Worm (Caenorhabditis elegans) whole organism, midembryonic: ENCODE measurements around the gene pqn-54.

Experiments
- T22C8.4 ChIP-seq: fragments of 200-800 bp; sonication (Bioruptor generic); IDR thresholded peaks from 2 replicates; pipeline ENCODE4 v1.3.6; 2022; ENCODE audit warnings: missing genetic modification characterization, missing compliant biosample characterization
- cog-1 ChIP-seq: sonication (generic microtip); optimal IDR thresholded peaks from 2 replicates; lab custom pipeline; 2016; ENCODE audit warnings: missing genetic modification characterization, missing compliant biosample characterization
- flt-1 ChIP-seq: fragments of 200-800 bp; sonication (Bioruptor generic); IDR thresholded peaks from 2 replicates; pipeline ENCODE4 v1.3.6; 2022; ENCODE audit warnings: missing genetic modification characterization, missing compliant biosample characterization
- klf-2 ChIP-seq: fragments of 200-800 bp; sonication (Bioruptor generic); conservative IDR thresholded peaks from 2 replicates; pipeline ENCODE4 v1.3.6; 2022; ENCODE audit warnings: missing genetic modification reagents, missing genetic modification characterization, missing compliant biosample characterization
- med-1 ChIP-seq: sonication (generic microtip); optimal IDR thresholded peaks from 2 replicates; lab custom pipeline; 2017; ENCODE audit warnings: missing genetic modification characterization, mild to moderate bottlenecking, missing compliant biosample characterization, antibody characterized with exemption, missing genetic modification reagents; ENCODE audit not compliant: insufficient read depth
- ref-1 ChIP-seq: fragments of 200-800 bp; sonication (Bioruptor generic); conservative IDR thresholded peaks from 2 replicates; pipeline ENCODE4 v1.3.6; 2022; ENCODE audit warnings: missing genetic modification reagents, missing genetic modification characterization, missing compliant biosample characterization
- tab-1 ChIP-seq: fragments of 200-800 bp; sonication (Bioruptor generic); IDR thresholded peaks from 2 replicates; pipeline ENCODE4 v1.3.6; 2022; ENCODE audit warnings: missing genetic modification characterization, missing compliant biosample characterization
- ztf-23 ChIP-seq: fragments of 200-800 bp; sonication (Bioruptor generic); IDR thresholded peaks from 2 replicates; pipeline ENCODE4 v1.3.6; 2022; ENCODE audit warnings: missing genetic modification reagents, missing genetic modification characterization, missing compliant biosample characterization
- ztf-29 ChIP-seq: fragments of 200-800 bp; sonication (Bioruptor generic); IDR thresholded peaks from 2 replicates; pipeline ENCODE4 v1.3.6; 2022; ENCODE audit warnings: missing genetic modification reagents, missing genetic modification characterization, missing compliant biosample characterization

The pqn-54 gene

ce11 chrV:1471078-1471969 is 6.5 kb downstream of the pqn-54 start:
- no peak for TF ChIP-seq tab-1 (GFP tag; lab: Robert Waterston, UW)
- TF ChIP-seq ztf-23 (GFP tag; lab: Robert Waterston, UW): 0 out of 2 replicates have a peak, but pooled peaks have one; percentile 36

ce11 chrV:1471977-1472376 is 7.2 kb downstream of the pqn-54 start:
- TF ChIP-seq ztf-29 (GFP tag; lab: Robert Waterston, UW) (no peak), ztf-23 (GFP tag; lab: Robert Waterston, UW) (no peak), flt-1 (GFP tag; lab: Robert Waterston, UW) (no peak), tab-1 (GFP tag; lab: Robert Waterston, UW) (no peak), med-1 (GFP tag; lab: Kevin White, UChicago) (no peak), klf-2 (no peak), cog-1 (tag; lab: Kevin White, UChicago) (no peak), ref-1 (no peak), T22C8.4 (no peak)

- no peak for TF ChIP-seq ztf-23 (GFP tag; lab: Robert Waterston, UW)
- no peak for TF ChIP-seq flt-1 (GFP tag; lab: Robert Waterston, UW)
- no peak for TF ChIP-seq ztf-29 (GFP tag; lab: Robert Waterston, UW)
- no peak for TF ChIP-seq T22C8.4
- no peak for TF ChIP-seq ref-1
- no peak for TF ChIP-seq klf-2
- TF ChIP-seq med-1 (GFP tag; lab: Kevin White, UChicago): no peak
- no peak for TF ChIP-seq tab-1 (GFP tag; lab: Robert Waterston, UW)
- no peak for TF ChIP-seq cog-1 (tag; lab: Kevin White, UChicago)
These were observed 7.8 kb downstream of the pqn-54 start for ce11 chrV:1472569-1472968.

- TF ChIP-seq tab-1 (GFP tag; lab: Robert Waterston, UW): peak; percentile 46; the same call in 1 of the 2 replicates
- no peak for TF ChIP-seq med-1 (GFP tag; lab: Kevin White, UChicago)
- 0 out of 2 replicates have a peak, but pooled peaks have one; percentile 57 for TF ChIP-seq flt-1 (GFP tag; lab: Robert Waterston, UW)
These were observed 9.8 kb downstream of the pqn-54 start, which contains the start of the genes F53E2.2 and unc-60 for ce11 chrV:1474486-1475125. Gene F53E2.2 (plus strand): TSS chrV:1475086. Gene unc-60 (plus strand): TSS chrV:1475086.

DNA sequence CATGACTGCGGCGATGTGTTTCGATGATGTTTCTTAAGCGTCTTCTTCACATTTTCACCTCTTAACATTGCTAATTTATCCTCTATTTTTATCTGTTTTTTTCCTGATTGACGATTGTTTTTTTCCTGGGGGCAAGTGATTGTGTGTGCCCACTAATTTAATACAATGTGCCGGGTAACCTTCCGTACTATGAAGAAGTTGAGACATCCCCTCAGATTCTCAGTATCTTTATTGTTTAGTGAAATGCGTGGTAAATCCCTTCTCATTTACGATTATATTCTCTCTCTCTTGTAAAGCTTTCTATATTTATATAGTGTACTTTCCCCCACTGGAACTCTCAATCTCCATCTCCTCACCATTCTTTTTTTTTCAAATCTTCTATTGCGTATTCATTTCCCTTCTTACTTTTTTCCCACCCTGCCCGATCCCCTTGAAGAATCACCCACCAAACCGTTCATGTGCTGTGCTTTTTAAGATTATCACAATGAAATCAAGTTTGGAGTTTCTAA is 11.5 kb downstream of the pqn-54 start:
- TF ChIP-seq ztf-29 (GFP tag; lab: Robert Waterston, UW) (no peak), ztf-23 (GFP tag; lab: Robert Waterston, UW) (no peak), tab-1 (GFP tag; lab: Robert Waterston, UW) (no peak), cog-1 (tag; lab: Kevin White, UChicago) (no peak), T22C8.4 (no peak), med-1 (GFP tag; lab: Kevin White, UChicago) (no peak), klf-2 (no peak), ref-1 (no peak), flt-1 (GFP tag; lab: Robert Waterston, UW) (no peak)

ce11 chrV:1476841-1477240 is 12.1 kb downstream of the pqn-54 start:
- no peak for TF ChIP-seq ztf-23 (GFP tag; lab: Robert Waterston, UW)
- TF ChIP-seq ref-1: no peak
- no peak for TF ChIP-seq med-1 (GFP tag; lab: Kevin White, UChicago)
- TF ChIP-seq flt-1 (GFP tag; lab: Robert Waterston, UW): no peak
- no peak for TF ChIP-seq cog-1 (tag; lab: Kevin White, UChicago)
- TF ChIP-seq tab-1 (GFP tag; lab: Robert Waterston, UW): no peak
- no peak for TF ChIP-seq T22C8.4
- no peak for TF ChIP-seq klf-2
- no peak for TF ChIP-seq ztf-29 (GFP tag; lab: Robert Waterston, UW)

ce11 chrV:1480841-1481240 is 16.1 kb downstream of the pqn-54 start:
- TF ChIP-seq T22C8.4: no peak
- no peak for TF ChIP-seq flt-1 (GFP tag; lab: Robert Waterston, UW)
- TF ChIP-seq tab-1 (GFP tag; lab: Robert Waterston, UW): no peak
- TF ChIP-seq ztf-29 (GFP tag; lab: Robert Waterston, UW): no peak
- no peak for TF ChIP-seq med-1 (GFP tag; lab: Kevin White, UChicago)
- TF ChIP-seq cog-1 (tag; lab: Kevin White, UChicago): no peak
- TF ChIP-seq ztf-23 (GFP tag; lab: Robert Waterston, UW): no peak

ce11 chrV:1481742-1482141 is 17.0 kb downstream of the pqn-54 start, which contains the start of gene C38C3.4:
Gene C38C3.4 (plus strand): TSS chrV:1482042.
- TF ChIP-seq klf-2 (no peak), ztf-29 (GFP tag; lab: Robert Waterston, UW) (no peak), tab-1 (GFP tag; lab: Robert Waterston, UW) (no peak), cog-1 (tag; lab: Kevin White, UChicago) (no peak), ztf-23 (GFP tag; lab: Robert Waterston, UW) (no peak), med-1 (GFP tag; lab: Kevin White, UChicago) (no peak), ref-1 (no peak), T22C8.4 (no peak), flt-1 (GFP tag; lab: Robert Waterston, UW) (no peak)

ce11 chrV:1486031-1486430 is 21.2 kb downstream of the pqn-54 start:
- TF ChIP-seq flt-1 (GFP tag; lab: Robert Waterston, UW) (no peak), cog-1 (tag; lab: Kevin White, UChicago) (no peak), tab-1 (GFP tag; lab: Robert Waterston, UW) (no peak)
